Fruit fly (Drosophila melanogaster): ENCODE results near the gene CG7730.

DNA sequence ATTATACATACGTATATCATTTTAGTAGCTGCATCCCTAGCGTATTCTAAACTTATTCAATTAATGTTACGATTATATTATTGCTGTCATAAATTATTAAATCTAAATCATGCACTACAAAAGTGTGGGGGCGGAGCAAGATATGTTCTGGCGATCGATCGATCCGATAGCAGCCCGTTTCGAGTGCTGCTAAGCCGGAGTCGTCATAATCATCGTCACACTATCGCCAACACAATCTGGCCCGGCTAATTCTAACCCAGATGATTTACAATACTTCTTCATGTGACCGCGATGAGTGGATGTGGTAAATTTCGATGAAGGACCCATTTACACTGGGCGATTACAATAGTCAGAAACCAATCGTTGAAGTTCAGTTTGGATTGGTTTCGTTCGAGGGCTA lies 32.5 kb upstream of the CG7730 start:
- no peak for TF ChIP-seq gl (tag; optimal IDR thresholded peaks at IDR 0.05)
- TF ChIP-seq Snoo (tag; optimal IDR thresholded peaks at IDR 0.05) = no peak
- no peak for TF ChIP-seq CG12605 (GFP tag; IDR thresholded peaks at IDR 0.05)
- TF ChIP-seq CG34367 (tag; optimal IDR thresholded peaks at IDR 0.05) = no peak
- TF ChIP-seq Ets98B (GFP tag; IDR thresholded peaks at IDR 0.05) = no peak
- no peak for TF ChIP-seq CG14655 (GFP tag; optimal IDR thresholded peaks at IDR 0.05)
- no peak for TF ChIP-seq D1 (tag; optimal IDR thresholded peaks at IDR 0.05)
- no peak for TF ChIP-seq CG15710 (tag; optimal IDR thresholded peaks at IDR 0.05)
- no peak for TF ChIP-seq CG32121 (GFP tag; IDR thresholded peaks at IDR 0.05)
- no peak for TF ChIP-seq CG4496 (GFP tag; IDR thresholded peaks at IDR 0.05)
- TF ChIP-seq CG8159 (tag; optimal IDR thresholded peaks at IDR 0.05) = no peak
- no peak for TF ChIP-seq EcR (GFP tag; optimal IDR thresholded peaks at IDR 0.05)
